Fruit fly (Drosophila melanogaster): Measurements from ENCODE around the gene CG6664.

The CG6664 gene

DNA sequence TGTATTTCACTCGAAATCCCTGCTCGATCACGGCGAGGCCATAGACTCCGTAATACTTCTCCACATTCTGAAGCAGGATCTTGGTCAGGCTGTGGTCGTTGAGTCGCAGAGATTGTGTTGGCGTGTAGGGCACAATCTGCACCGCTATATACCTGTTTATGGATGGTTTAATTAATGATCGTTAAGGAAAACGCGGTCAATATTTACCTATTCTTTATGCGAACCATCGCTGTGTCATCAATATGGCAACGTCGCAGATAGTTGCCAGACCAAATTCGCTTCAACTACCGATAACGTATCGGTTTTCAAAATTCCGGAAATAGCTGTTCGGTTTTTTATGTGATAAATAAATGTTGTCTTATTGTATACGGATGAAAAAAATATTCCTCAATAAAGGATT lies 28.8 kb upstream of the CG6664 start, which contains the start of gene Pop5 (continued):
- TF ChIP-seq CG30431 (GFP tag; optimal IDR thresholded peaks at IDR 0.05) = no peak
- TF ChIP-seq CG31224 (GFP tag; IDR thresholded peaks at IDR 0.05) = no peak
- TF ChIP-seq Gsc (GFP tag; IDR thresholded peaks at IDR 0.05) = no peak
- 0 out of 2 replicates have a peak, but pooled peaks have one; percentile 19 for TF ChIP-seq Drgx (GFP tag; IDR thresholded peaks at IDR 0.05)
- peak; percentile 50 for TF ChIP-seq B-H2 (GFP tag; optimal IDR thresholded peaks at IDR 0.05)
- peak; percentile 6 for TF ChIP-seq CG13624 (GFP tag; optimal IDR thresholded peaks at IDR 0.05)
- peak; percentile 45; the same call in 1 of the 2 replicates for TF ChIP-seq Rfx (GFP tag; IDR thresholded peaks at IDR 0.05)
- peak; percentile 70 for TF ChIP-seq Sry-δ (GFP tag; optimal IDR thresholded peaks at IDR 0.05)
- TF ChIP-seq CG11560 (tag; IDR thresholded peaks at IDR 0.05) = no peak
- TF ChIP-seq Eip74EF (GFP tag; optimal IDR thresholded peaks at IDR 0.05) = peak in 1 of 2 experiments; percentile 52
- no peak for TF ChIP-seq sd (tag; optimal IDR thresholded peaks at IDR 0.05)
- TF ChIP-seq HmgD (GFP tag; optimal IDR thresholded peaks at IDR 0.05) = peak; percentile 36
- TF ChIP-seq crc (GFP tag; optimal IDR thresholded peaks at IDR 0.05) = no peak
- TF ChIP-seq rib (GFP tag; IDR thresholded peaks at IDR 0.05) = no peak
- TF ChIP-seq Vsx1 (GFP tag; optimal IDR thresholded peaks at IDR 0.05) = no peak
- no peak for TF ChIP-seq CG17361 (GFP tag; IDR thresholded peaks at IDR 0.05)
- peak; percentile 43 for TF ChIP-seq mirr (GFP tag; optimal IDR thresholded peaks at IDR 0.05)
- peak; percentile 13 for TF ChIP-seq CG16863 (GFP tag; optimal IDR thresholded peaks at IDR 0.05)
- no peak for TF ChIP-seq Mad (GFP tag; optimal IDR thresholded peaks at IDR 0.05)
- TF ChIP-seq dmrt11E (tag; optimal IDR thresholded peaks at IDR 0.05) = peak; percentile 4
- no peak for TF ChIP-seq chif (GFP tag; optimal IDR thresholded peaks at IDR 0.05)
- no peak for TF ChIP-seq inv (GFP tag; IDR thresholded peaks at IDR 0.05; ENCODE audit: partially characterized antibody)
- no peak for TF ChIP-seq tna (GFP tag; IDR thresholded peaks at IDR 0.05; ENCODE audit: partially characterized antibody)
- TF ChIP-seq wek (GFP tag; optimal IDR thresholded peaks at IDR 0.05) = peak; percentile 54
- TF ChIP-seq NfI (GFP tag; optimal IDR thresholded peaks at IDR 0.05) = peak; percentile 34
- TF ChIP-seq Dip2 (GFP tag; IDR thresholded peaks at IDR 0.05) = no peak
- peak; percentile 26; the same call in 1 of the 3 replicates for TF ChIP-seq ci (GFP tag; IDR thresholded peaks at IDR 0.05)
- peak; percentile 38 for TF ChIP-seq PHDP (tag; optimal IDR thresholded peaks at IDR 0.05)
- TF ChIP-seq E2f2 (GFP tag; IDR thresholded peaks at IDR 0.05) = peak; percentile 91
- peak; percentile 12 for TF ChIP-seq CG18011 (GFP tag; optimal IDR thresholded peaks at IDR 0.05)
- TF ChIP-seq Dref (GFP tag; IDR thresholded peaks at IDR 0.05) = peak; percentile 77
- TF ChIP-seq phol (tag; optimal IDR thresholded peaks at IDR 0.05) = peak; percentile 54
- peak; percentile 21 for TF ChIP-seq gcm (GFP tag; optimal IDR thresholded peaks at IDR 0.05)
- peak; percentile 56 for TF ChIP-seq CG3847 (GFP tag; IDR thresholded peaks at IDR 0.05)
- no peak for TF ChIP-seq Hr3 (GFP tag; optimal IDR thresholded peaks at IDR 0.05)
- no peak for TF ChIP-seq cas (GFP tag; IDR thresholded peaks at IDR 0.05)
- peak; percentile 21 for TF ChIP-seq CG15601 (tag; optimal IDR thresholded peaks at IDR 0.05)
- 0 out of 3 replicates have a peak, but pooled peaks have one; percentile 32 for TF ChIP-seq CG34422 (GFP tag; IDR thresholded peaks at IDR 0.05)
- TF ChIP-seq mld (GFP tag; IDR thresholded peaks at IDR 0.05; ENCODE audit: partially characterized antibody) = no peak
- peak; percentile 55 for TF ChIP-seq Scr (GFP tag; IDR thresholded peaks at IDR 0.05; ENCODE audit: partially characterized antibody)
- TF ChIP-seq Myb (GFP tag; optimal IDR thresholded peaks at IDR 0.05) = peak; percentile 81
- no peak for TF ChIP-seq NC2α (GFP tag; optimal IDR thresholded peaks at IDR 0.05)
- TF ChIP-seq CG9437 (GFP tag; optimal IDR thresholded peaks at IDR 0.05) = peak; percentile 5
- peak; percentile 29 for TF ChIP-seq CG15696 (tag; optimal IDR thresholded peaks at IDR 0.05)
- peak; percentile 33 for TF ChIP-seq kni (GFP tag; optimal IDR thresholded peaks at IDR 0.05)
- peak; percentile 2 for TF ChIP-seq CG2712 (tag; optimal IDR thresholded peaks at IDR 0.05)
- TF ChIP-seq CG10979 (tag; optimal IDR thresholded peaks at IDR 0.05) = peak; percentile 11
- TF ChIP-seq ranshi (GFP tag; IDR thresholded peaks at IDR 0.05) = no peak
- TF ChIP-seq CG17385 (GFP tag; optimal IDR thresholded peaks at IDR 0.05) = peak; percentile 38
- TF ChIP-seq Tbp (GFP tag; optimal IDR thresholded peaks at IDR 0.05) = no peak
- peak; percentile 3 for TF ChIP-seq Hsf (GFP tag; optimal IDR thresholded peaks at IDR 0.05)
